Fruit fly (Drosophila melanogaster): Measurements from ENCODE around the gene CG32982.

Gene CG32982

DNA sequence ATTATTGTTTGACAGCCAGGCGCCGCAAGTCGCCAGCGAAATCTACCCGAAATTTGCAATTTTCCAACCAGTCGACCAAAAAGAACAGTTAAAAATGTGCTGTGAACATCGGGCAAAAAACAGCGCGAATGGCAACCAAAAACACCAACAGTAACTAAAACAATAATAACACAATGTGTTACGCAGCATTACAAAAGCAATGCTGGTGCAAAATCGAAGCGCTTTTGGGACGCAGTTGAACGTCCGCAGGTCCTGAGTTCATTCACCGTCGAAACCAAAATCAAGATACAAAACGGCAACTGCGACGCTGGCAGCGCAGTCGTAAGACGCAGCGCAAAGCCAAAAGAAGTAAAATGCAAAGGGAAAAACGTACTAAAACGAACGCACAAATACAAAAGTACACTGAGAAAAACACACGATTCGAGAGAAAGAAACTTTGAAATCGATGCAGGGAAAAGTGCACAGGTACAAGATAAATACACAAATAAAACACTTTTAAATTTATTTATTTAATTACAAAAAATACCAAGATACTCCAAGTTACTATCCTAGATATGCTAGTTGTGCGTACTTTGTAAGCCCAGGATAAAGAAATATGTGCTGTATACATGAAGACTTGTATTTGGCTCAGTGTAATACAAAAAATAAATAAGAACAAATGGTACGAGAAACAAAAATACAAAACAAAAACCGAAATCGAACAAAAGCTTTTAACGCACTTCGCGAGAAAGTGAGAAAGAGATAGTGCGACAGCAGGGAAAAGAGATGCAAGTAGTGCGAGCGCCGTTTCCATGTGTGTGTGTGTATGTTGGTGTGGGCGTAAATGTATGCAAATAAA lies 85.5 kb downstream of the CG32982 start:
- peak; percentile 92 for TF ChIP-seq CG8159 (tag; optimal IDR thresholded peaks at IDR 0.05)
- no peak for TF ChIP-seq CG10348 (GFP tag; IDR thresholded peaks at IDR 0.05)
- peak; percentile 66 for TF ChIP-seq Ets98B (GFP tag; IDR thresholded peaks at IDR 0.05)
- peak; percentile 64 for TF ChIP-seq CG13204 (GFP tag; optimal IDR thresholded peaks at IDR 0.05)
- TF ChIP-seq CG8301 (tag; optimal IDR thresholded peaks at IDR 0.05) = peak; percentile 79
- peak; percentile 70; the same call in 1 of the 2 replicates for TF ChIP-seq rn (GFP tag; IDR thresholded peaks at IDR 0.05)
- peak; percentile 82 for TF ChIP-seq CG17806 (tag; optimal IDR thresholded peaks at IDR 0.05)
- peak; percentile 91 for TF ChIP-seq Pif1B (GFP tag; optimal IDR thresholded peaks at IDR 0.05)
- peak; percentile 74 for TF ChIP-seq gl (tag; optimal IDR thresholded peaks at IDR 0.05)
- TF ChIP-seq Pif1A (GFP tag; optimal IDR thresholded peaks at IDR 0.05) = peak; percentile 51
- peak; percentile 89 for TF ChIP-seq CG15710 (tag; optimal IDR thresholded peaks at IDR 0.05)
- peak; percentile 83 for TF ChIP-seq CG4496 (GFP tag; IDR thresholded peaks at IDR 0.05)
- TF ChIP-seq fd96Ca (GFP tag; IDR thresholded peaks at IDR 0.05) = no peak; the same call in 2 of the 3 replicates
- TF ChIP-seq CG14655 (GFP tag; optimal IDR thresholded peaks at IDR 0.05) = peak; percentile 88
- peak; percentile 79 for TF ChIP-seq CG34367 (tag; optimal IDR thresholded peaks at IDR 0.05)
- TF ChIP-seq EcR (GFP tag; optimal IDR thresholded peaks at IDR 0.05) = peak; percentile 88
- peak; percentile 96 for TF ChIP-seq Snoo (tag; optimal IDR thresholded peaks at IDR 0.05)
- TF ChIP-seq D1 (tag; optimal IDR thresholded peaks at IDR 0.05) = peak; percentile 73
- TF ChIP-seq CG12605 (GFP tag; IDR thresholded peaks at IDR 0.05) = peak; percentile 57; the same call in 1 of the 2 replicates
- peak; percentile 83 for TF ChIP-seq CG9948 (tag; optimal IDR thresholded peaks at IDR 0.05)
- TF ChIP-seq CG32121 (GFP tag; IDR thresholded peaks at IDR 0.05) = peak; percentile 81
